Worm (Caenorhabditis elegans): ENCODE measurements around the gene H06A10.1.

DNA sequence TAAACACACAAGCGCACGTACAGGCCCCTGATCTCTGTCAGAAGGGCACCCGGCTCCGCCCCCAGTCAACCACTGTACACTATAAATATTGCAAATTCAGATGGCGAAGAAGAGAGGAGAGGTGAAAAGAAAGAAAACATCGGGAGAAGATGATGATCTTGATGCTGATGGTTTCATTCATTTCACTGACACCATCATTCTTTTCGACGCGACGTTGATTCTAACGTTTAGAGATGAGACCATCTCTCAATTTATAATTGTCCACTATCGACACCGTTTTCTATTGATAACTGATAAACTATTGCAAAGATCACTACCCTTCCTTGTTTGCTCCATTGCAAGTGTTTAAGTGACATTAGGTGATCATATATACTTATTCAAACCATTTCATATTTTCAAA lies 34.0 kb downstream of the H06A10.1 start:
- TF ChIP-seq W03F9.2 (tag; optimal IDR thresholded peaks at IDR 0.05) (no peak), him-1 (tag; optimal IDR thresholded peaks at IDR 0.05) (no peak)
